Worm (Caenorhabditis elegans) whole organism, L2 larva: ENCODE results near the gene trpp-1.
"Not testable (repeated sequence)": the region's sequence is repeated elsewhere in the genome, so short reads cannot be mapped to it uniquely, and the experiment has no call there.

Source experiments
- alr-1 ChIP-seq: fragments of 150-350 bp; optimal IDR thresholded peaks from 2 replicates; lab custom pipeline; 2014; ENCODE audit warnings: missing biosample characterization, missing genetic modification characterization
- aly-2 ChIP-seq: fragments of 150-350 bp; optimal IDR thresholded peaks from 2 replicates; lab custom pipeline; 2014; ENCODE audit warnings: missing biosample characterization, missing genetic modification characterization
- ama-1 ChIP-seq: fragments of 150-350 bp; optimal IDR thresholded peaks from 2 replicates; lab custom pipeline; 2018; ENCODE audit warnings: inconsistent platforms
- lin-39 ChIP-seq: fragments of 150-350 bp; optimal IDR thresholded peaks from 2 replicates; lab custom pipeline; 2014; ENCODE audit warnings: missing biosample characterization, missing genetic modification reagents, missing genetic modification characterization
- nhr-12 ChIP-seq: fragments of 150-350 bp; optimal IDR thresholded peaks from 2 replicates; lab custom pipeline; 2014; ENCODE audit warnings: missing biosample characterization, missing genetic modification characterization
- nhr-77 ChIP-seq: fragments of 150-350 bp; optimal IDR thresholded peaks from 2 replicates; lab custom pipeline; 2014; ENCODE audit warnings: missing biosample characterization, missing genetic modification characterization

DNA sequence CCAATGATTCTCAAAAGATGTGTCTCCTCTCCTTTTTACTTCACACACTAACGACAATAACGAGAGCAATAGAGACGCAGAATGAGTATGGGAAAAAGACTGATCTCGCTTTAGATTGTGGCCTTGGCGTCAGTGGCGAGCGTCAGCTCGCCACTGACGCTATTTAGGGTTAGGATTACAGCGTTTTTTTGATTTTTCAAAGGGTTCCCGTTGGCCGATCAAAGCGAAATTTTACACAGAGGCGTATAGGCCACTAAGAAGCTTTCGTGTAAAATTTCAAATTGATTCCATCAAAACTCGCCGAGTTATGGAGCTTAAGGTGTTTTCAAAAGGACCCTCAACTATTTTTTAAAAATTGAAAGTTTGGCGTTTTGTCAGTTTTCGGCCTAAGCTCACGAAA lies 11.3 kb downstream of the trpp-1 start, which contains the start of gene DC2.5:
- not testable (repeated sequence) for TF ChIP-seq nhr-12 (tag; lab: Kevin White, UChicago); nhr-77; alr-1 (tag; lab: Kevin White, UChicago); lin-39 (tag; lab: Kevin White, UChicago); aly-2; ama-1 (lab: Kevin White, UChicago)
